Worm (Caenorhabditis elegans) whole organism, early embryonic: ENCODE results near the gene cpf-1.

Experiments used
- F13C5.2 ChIP-seq: sonication (generic microtip); optimal IDR thresholded peaks from 2 replicates; lab custom pipeline; 2017; ENCODE audit warnings: mild to moderate bottlenecking, missing genetic modification characterization, inconsistent platforms, missing compliant biosample characterization
- aly-1 ChIP-seq: sonication (generic microtip); optimal IDR thresholded peaks from 2 replicates; lab custom pipeline; 2016; ENCODE audit warnings: missing genetic modification characterization, missing compliant biosample characterization
- ama-1 ChIP-seq: fragments of 150-350 bp; optimal IDR thresholded peaks from 2 replicates; lab custom pipeline; 2014
- ceh-13 ChIP-seq: fragments of 200-800 bp; sonication (Bioruptor generic); optimal IDR thresholded peaks from 2 replicates; lab custom pipeline; 2018; ENCODE audit warnings: mild to moderate bottlenecking, missing genetic modification characterization, missing compliant biosample characterization
- ceh-36 ChIP-seq: sonication (generic microtip); optimal IDR thresholded peaks from 2 replicates; lab custom pipeline; 2016; ENCODE audit warnings: missing genetic modification characterization, inconsistent platforms, missing compliant biosample characterization
- flt-1 ChIP-seq: fragments of 200-800 bp; sonication (Bioruptor generic); IDR thresholded peaks from 2 replicates; pipeline ENCODE4 v1.3.6; 2022; ENCODE audit warnings: missing genetic modification characterization, missing compliant biosample characterization
- hmbx-1 ChIP-seq: sonication (generic microtip); optimal IDR thresholded peaks from 2 replicates; lab custom pipeline; 2016; ENCODE audit warnings: mild to moderate bottlenecking, missing genetic modification characterization, missing compliant biosample characterization
- pes-1 ChIP-seq: fragments of 200-800 bp; sonication (Bioruptor generic); IDR thresholded peaks from 2 replicates; pipeline ENCODE4 v1.3.6; 2022; ENCODE audit warnings: missing genetic modification reagents, missing genetic modification characterization, missing compliant biosample characterization
- scrt-1 ChIP-seq: fragments of 200-800 bp; sonication (Bioruptor generic); IDR thresholded peaks from 2 replicates; pipeline ENCODE4 v1.3.6; 2022; ENCODE audit warnings: missing genetic modification characterization, missing compliant biosample characterization
- tra-4 ChIP-seq: sonication (generic microtip); optimal IDR thresholded peaks from 2 replicates; lab custom pipeline; 2017; ENCODE audit warnings: missing genetic modification characterization, missing compliant biosample characterization

- TF ChIP-seq ama-1 (no peak), scrt-1 (GFP tag; lab: Robert Waterston, UW) (no peak), ceh-13 (GFP tag; lab: Kevin White, UChicago) (no peak), flt-1 (no peak), F13C5.2 (tag; lab: Kevin White, UChicago) (no peak), hmbx-1 (no peak), tra-4 (tag; lab: Kevin White, UChicago) (no peak), pes-1 (no peak), aly-1 (tag; lab: Kevin White, UChicago) (no peak), ceh-36 (no peak)
Observed at ce11 chrII:8610585-8610984, 8.3 kb upstream of the cpf-1 start.
